Fruit fly (Drosophila melanogaster): ENCODE measurements around the gene inaF-A.

Gene inaF-A

DNA sequence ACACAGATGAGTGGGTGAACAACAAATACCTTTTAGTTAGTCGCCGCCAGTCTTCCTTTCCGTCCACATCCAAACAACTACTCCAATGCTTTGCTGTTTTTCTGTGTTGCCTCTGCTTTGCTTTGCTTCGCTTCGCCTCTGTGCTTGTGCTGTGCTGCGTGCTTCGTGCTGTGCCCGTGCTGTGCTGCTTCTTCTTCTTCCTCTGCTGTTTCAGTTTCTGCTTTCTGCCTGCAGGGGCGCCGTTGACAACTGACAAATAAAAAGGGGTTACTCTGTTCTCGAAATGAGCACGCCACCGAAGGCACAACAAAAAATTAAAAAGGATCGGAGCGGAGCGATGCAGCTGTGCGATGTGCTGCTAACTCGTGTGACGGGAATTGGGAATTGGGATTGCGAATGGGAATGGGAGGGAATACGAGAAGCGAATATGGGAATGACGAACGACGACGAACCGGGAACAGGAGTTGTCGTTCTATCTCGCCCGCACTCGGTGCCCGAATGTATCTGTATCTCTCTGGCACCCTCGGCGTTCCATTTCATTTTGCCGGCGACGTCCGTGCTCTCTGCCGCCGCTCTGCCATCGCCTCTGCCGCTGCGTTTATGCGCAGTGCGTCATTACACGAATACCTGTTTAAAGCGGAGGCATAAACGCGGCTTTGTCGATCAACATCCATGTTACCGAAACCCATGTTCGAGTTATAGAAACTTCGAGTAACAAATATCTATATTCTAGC lies 19.0 kb downstream of the inaF-A start (continued):
- no peak for TF ChIP-seq CG4282 (GFP tag; optimal IDR thresholded peaks at IDR 0.05)
- TF ChIP-seq CG8924 (tag; optimal IDR thresholded peaks at IDR 0.05) = peak; percentile 73
- TF ChIP-seq lab (GFP tag; optimal IDR thresholded peaks at IDR 0.05) = peak; percentile 86
- TF ChIP-seq trh (GFP tag; optimal IDR thresholded peaks at IDR 0.05) = no peak
- TF ChIP-seq bcd (GFP tag; optimal IDR thresholded peaks at IDR 0.05) = peak; percentile 78
- no peak for TF ChIP-seq Fer2 (tag; optimal IDR thresholded peaks at IDR 0.05)
- peak; percentile 49 for TF ChIP-seq CG18262 (tag; optimal IDR thresholded peaks at IDR 0.05)
- no peak for TF ChIP-seq ac (GFP tag; optimal IDR thresholded peaks at IDR 0.05)
- TF ChIP-seq CG2889 (GFP tag; IDR thresholded peaks at IDR 0.05) = 0 out of 3 replicates have a peak, but pooled peaks have one; percentile 23
- peak; percentile 76 for TF ChIP-seq dm (GFP tag; optimal IDR thresholded peaks at IDR 0.05)
- TF ChIP-seq ssp (GFP tag; IDR thresholded peaks at IDR 0.05) = peak; percentile 13; the same call in 1 of the 2 replicates
- TF ChIP-seq Hmx (GFP tag; optimal IDR thresholded peaks at IDR 0.05) = no peak
- TF ChIP-seq Dp (GFP tag; optimal IDR thresholded peaks at IDR 0.05) = no peak
- peak; percentile 71; the same call in 2 of the 3 replicates for TF ChIP-seq ken (GFP tag; IDR thresholded peaks at IDR 0.05)
- peak; percentile 84 for TF ChIP-seq CG2120 (GFP tag; optimal IDR thresholded peaks at IDR 0.05)
- TF ChIP-seq H15 (GFP tag; IDR thresholded peaks at IDR 0.05) = peak; percentile 64; the same call in 2 of the 3 replicates
- no peak for TF ChIP-seq CG18764 (GFP tag; optimal IDR thresholded peaks at IDR 0.05)
- peak; percentile 57 for TF ChIP-seq ara (GFP tag; IDR thresholded peaks at IDR 0.05)
- peak; percentile 51 for TF ChIP-seq CG9817 (tag; optimal IDR thresholded peaks at IDR 0.05)
- peak; percentile 75 for TF ChIP-seq CG11695 (GFP tag; IDR thresholded peaks at IDR 0.05)
- peak; percentile 71 for TF ChIP-seq CG3163 (GFP tag; optimal IDR thresholded peaks at IDR 0.05)
- no peak for TF ChIP-seq gfzf (GFP tag; optimal IDR thresholded peaks at IDR 0.05)
- no peak for TF ChIP-seq Bdp1 (GFP tag; optimal IDR thresholded peaks at IDR 0.05)
- TF ChIP-seq cas (GFP tag; IDR thresholded peaks at IDR 0.05) = peak; percentile 41; the same call in 1 of the 2 replicates
- TF ChIP-seq bigmax (GFP tag; optimal IDR thresholded peaks at IDR 0.05) = no peak
- no peak for TF ChIP-seq sim (GFP tag; IDR thresholded peaks at IDR 0.05)
- TF ChIP-seq Mes4 (GFP tag; optimal IDR thresholded peaks at IDR 0.05) = peak; percentile 69
- peak; percentile 71 for TF ChIP-seq Oli (tag; optimal IDR thresholded peaks at IDR 0.05)
- peak; percentile 68; the same call in 1 of the 2 replicates for TF ChIP-seq rib (GFP tag; IDR thresholded peaks at IDR 0.05)
- TF ChIP-seq CG12155 (GFP tag; optimal IDR thresholded peaks at IDR 0.05) = no peak
- TF ChIP-seq CG2712 (tag; optimal IDR thresholded peaks at IDR 0.05) = peak; percentile 56
- TF ChIP-seq Rfx (GFP tag; IDR thresholded peaks at IDR 0.05) = peak; percentile 84
- TF ChIP-seq kah (GFP tag; optimal IDR thresholded peaks at IDR 0.05) = no peak
- TF ChIP-seq NFAT (GFP tag; IDR thresholded peaks at IDR 0.05) = peak; percentile 62; the same call in 1 of the 2 replicates
- peak; percentile 95 for TF ChIP-seq psq (GFP tag; optimal IDR thresholded peaks at IDR 0.05)
- peak; percentile 55; the same call in 1 of the 2 replicates for TF ChIP-seq CG11085 (GFP tag; IDR thresholded peaks at IDR 0.05)
- TF ChIP-seq pita (GFP tag; optimal IDR thresholded peaks at IDR 0.05) = no peak
- TF ChIP-seq crp (GFP tag; optimal IDR thresholded peaks at IDR 0.05) = peak in 1 of 2 experiments; percentile 67
- TF ChIP-seq bab2 (GFP tag; optimal IDR thresholded peaks at IDR 0.05) = peak; percentile 78
- TF ChIP-seq CG31224 (GFP tag; IDR thresholded peaks at IDR 0.05) = peak; percentile 62
- peak; percentile 64 for TF ChIP-seq CG18011 (GFP tag; optimal IDR thresholded peaks at IDR 0.05)
- peak; percentile 82 for TF ChIP-seq Meics (GFP tag; optimal IDR thresholded peaks at IDR 0.05)
- TF ChIP-seq D19B (GFP tag; optimal IDR thresholded peaks at IDR 0.05) = peak; percentile 42
- peak; percentile 58 for TF ChIP-seq nau (GFP tag; optimal IDR thresholded peaks at IDR 0.05)
- no peak for TF ChIP-seq zf30C (GFP tag; optimal IDR thresholded peaks at IDR 0.05)
- peak; percentile 63 for TF ChIP-seq tgo (GFP tag; IDR thresholded peaks at IDR 0.05)
- peak; percentile 8 for TF ChIP-seq CG12942 (GFP tag; optimal IDR thresholded peaks at IDR 0.05)
- no peak for TF ChIP-seq kay (GFP tag; optimal IDR thresholded peaks at IDR 0.05)
- peak; percentile 73 for TF ChIP-seq CG10543 (GFP tag; optimal IDR thresholded peaks at IDR 0.05)
- TF ChIP-seq CG4820 (GFP tag; optimal IDR thresholded peaks at IDR 0.05) = peak; percentile 100

Data from whole organism, embryonic.